Worm (Caenorhabditis elegans): Measurements from ENCODE around the gene Y38C1AA.6.

ce11 chrIV:192046-192445 is 29.4 kb downstream of the Y38C1AA.6 start, which contains the start of gene Y38C1AA.12:
- TF ChIP-seq ama-1 (optimal IDR thresholded peaks at IDR 0.05) (no peak), hmbx-1 (tag; optimal IDR thresholded peaks at IDR 0.05) (no peak), hmg-4 (GFP tag; optimal IDR thresholded peaks at IDR 0.05) (peak; percentile 32)
